Worm (Caenorhabditis elegans) whole organism, L1 larva: ENCODE data around the gene Y22D7AL.4.

ENCODE experiments used
- C16A3.4 ChIP-seq: fragments of 150-350 bp; optimal IDR thresholded peaks from 2 replicates; lab custom pipeline; 2014; ENCODE audit warnings: missing biosample characterization, missing genetic modification characterization
- F16B12.6 ChIP-seq: fragments of 150-350 bp; optimal IDR thresholded peaks from 2 replicates; lab custom pipeline; 2014; ENCODE audit warnings: missing biosample characterization, missing genetic modification characterization
- Y116A8C.19 ChIP-seq: sonication (generic microtip); optimal IDR thresholded peaks from 2 replicates; lab custom pipeline; 2016; ENCODE audit warnings: missing compliant biosample characterization, missing genetic modification characterization, borderline replicate concordance
- alr-1 ChIP-seq: fragments of 200-800 bp; sonication (Bioruptor generic); optimal IDR thresholded peaks from 2 replicates; lab custom pipeline; 2018; ENCODE audit warnings: borderline replicate concordance, mild to moderate bottlenecking, missing genetic modification characterization, missing compliant biosample characterization
- ama-1 ChIP-seq: fragments of 150-350 bp; optimal IDR thresholded peaks from 2 replicates; lab custom pipeline; 2014
- blmp-1 ChIP-seq: fragments of 150-350 bp; optimal IDR thresholded peaks from 2 replicates; lab custom pipeline; 2014; ENCODE audit warnings: missing biosample characterization, missing genetic modification characterization
- ceh-8 ChIP-seq: fragments of 200-800 bp; sonication (Bioruptor generic); optimal IDR thresholded peaks from 2 replicates; lab custom pipeline; 2018; ENCODE audit warnings: mild to moderate bottlenecking, missing genetic modification characterization, moderate library complexity, missing compliant biosample characterization
- ceh-82 ChIP-seq, 3 experiments: fragments of 150-350 bp in 1 of 3; sonication (generic microtip) in 2 of 3; optimal IDR thresholded peaks; 2 replicates each; lab custom pipeline; 2014 to 2017; ENCODE audit warnings: missing biosample characterization in 3 of 3, missing genetic modification characterization in 3 of 3
- dpl-1 ChIP-seq, 3 experiments: fragments of 150-350 bp in 2 of 3; sonication (generic microtip) in 1 of 3; optimal IDR thresholded peaks; 2 replicates each; lab custom pipeline; 2014 to 2017; ENCODE audit warnings: missing biosample characterization in 3 of 3, missing genetic modification characterization in 3 of 3, missing genetic modification reagents in 3 of 3
- dsc-1 ChIP-seq: sonication (generic microtip); optimal IDR thresholded peaks from 2 replicates; lab custom pipeline; 2016; ENCODE audit warnings: mild to moderate bottlenecking, missing genetic modification characterization, missing compliant biosample characterization
- efl-1 ChIP-seq, 4 experiments: fragments of 150-350 bp; optimal IDR thresholded peaks in 3 of 4; peaks in 1 of 4; 1 replicate in 1 of 4; 2 replicates in 3 of 4; lab custom pipeline; 2014; ENCODE audit warnings: missing biosample characterization in 2 of 4, missing genetic modification characterization in 2 of 4, missing genetic modification reagents in 2 of 4
- egl-27 ChIP-seq, 2 experiments: fragments of 150-350 bp in 1 of 2; sonication (generic microtip); optimal IDR thresholded peaks; 3 replicates each; lab custom pipeline; 2017 to 2018; ENCODE audit warnings: missing biosample characterization in 2 of 2, missing genetic modification characterization in 2 of 2, missing genetic modification reagents in 2 of 2
- elt-2 ChIP-seq: sonication (generic microtip); optimal IDR thresholded peaks from 2 replicates; lab custom pipeline; 2016; ENCODE audit warnings: missing genetic modification characterization, mild to moderate bottlenecking, inconsistent platforms, missing compliant biosample characterization, missing genetic modification reagents
- elt-3 ChIP-seq, 6 experiments: fragments of 150-350 bp in 1 of 6; sonication (generic microtip); optimal IDR thresholded peaks; 2 replicates each; lab custom pipeline; 2017 to 2018; ENCODE audit warnings: missing biosample characterization in 6 of 6, missing genetic modification characterization in 6 of 6, inconsistent platforms in 1 of 6
- fkh-10 ChIP-seq: sonication (generic microtip); optimal IDR thresholded peaks from 2 replicates; lab custom pipeline; 2017; ENCODE audit warnings: missing biosample characterization, missing genetic modification reagents, missing genetic modification characterization
- grh-1 ChIP-seq: fragments of 200-800 bp; sonication (Bioruptor generic); IDR thresholded peaks from 2 replicates; pipeline ENCODE4 v1.3.6; 2022; ENCODE audit warnings: missing genetic modification reagents, missing genetic modification characterization, missing compliant biosample characterization
- irx-1 ChIP-seq: sonication (generic microtip); optimal IDR thresholded peaks from 2 replicates; lab custom pipeline; 2016; ENCODE audit warnings: missing genetic modification characterization, missing compliant biosample characterization
- isw-1 ChIP-seq: fragments of 200-800 bp; sonication (Bioruptor generic); IDR thresholded peaks from 2 replicates; pipeline ENCODE4 v1.3.6; 2022; ENCODE audit warnings: missing genetic modification characterization, missing compliant biosample characterization
- lin-13 ChIP-seq: fragments of 150-350 bp; optimal IDR thresholded peaks from 2 replicates; lab custom pipeline; 2014; ENCODE audit warnings: missing biosample characterization, missing genetic modification reagents, missing genetic modification characterization
- lin-14 ChIP-seq: fragments of 200-800 bp; sonication (Bioruptor generic); optimal IDR thresholded peaks from 2 replicates; lab custom pipeline; 2018; ENCODE audit warnings: mild to moderate bottlenecking, missing genetic modification characterization, moderate library complexity, missing compliant biosample characterization
- lin-35 ChIP-seq, 2 experiments: fragments of 150-350 bp; optimal IDR thresholded peaks; 2 replicates each; lab custom pipeline; 2014; ENCODE audit warnings: missing biosample characterization in 2 of 2, missing genetic modification characterization in 2 of 2, missing genetic modification reagents in 2 of 2
- lin-39 ChIP-seq: fragments of 150-350 bp; optimal IDR thresholded peaks from 2 replicates; lab custom pipeline; 2014; ENCODE audit warnings: missing biosample characterization, missing genetic modification reagents, missing genetic modification characterization
- lir-3 ChIP-seq: sonication (generic microtip); optimal IDR thresholded peaks from 2 replicates; lab custom pipeline; 2016; ENCODE audit warnings: mild to moderate bottlenecking, missing genetic modification characterization, moderate library complexity, missing compliant biosample characterization; ENCODE audit not compliant: poor library complexity
- lsy-2 ChIP-seq, 2 experiments: fragments of 150-350 bp; optimal IDR thresholded peaks; 2 replicates each; lab custom pipeline; 2014; ENCODE audit warnings: missing biosample characterization in 2 of 2, missing genetic modification characterization in 2 of 2
- mab-9 ChIP-seq: fragments of 200-800 bp; sonication (Bioruptor generic); IDR thresholded peaks from 2 replicates; pipeline ENCODE4 v1.3.6; 2022; ENCODE audit warnings: missing genetic modification reagents, missing genetic modification characterization, missing compliant biosample characterization
- mef-2 ChIP-seq: fragments of 150-350 bp; optimal IDR thresholded peaks from 2 replicates; lab custom pipeline; 2014; ENCODE audit warnings: missing biosample characterization, missing genetic modification characterization
- mep-1 ChIP-seq: fragments of 150-350 bp; optimal IDR thresholded peaks from 2 replicates; lab custom pipeline; 2014; ENCODE audit warnings: missing biosample characterization, missing genetic modification characterization
- nhr-19 ChIP-seq: fragments of 200-800 bp; sonication (Bioruptor generic); conservative IDR thresholded peaks from 2 replicates; pipeline ENCODE4 v1.3.6; 2022; ENCODE audit warnings: missing genetic modification characterization, missing compliant biosample characterization
- nhr-20 ChIP-seq: sonication (generic microtip); optimal IDR thresholded peaks from 2 replicates; lab custom pipeline; 2016; ENCODE audit warnings: mild to moderate bottlenecking, missing genetic modification characterization, missing compliant biosample characterization
- nhr-237 ChIP-seq: fragments of 150-350 bp; optimal IDR thresholded peaks from 2 replicates; lab custom pipeline; 2014; ENCODE audit warnings: missing biosample characterization, missing genetic modification characterization
- nhr-71 ChIP-seq: sonication (generic microtip); optimal IDR thresholded peaks from 2 replicates; lab custom pipeline; 2016; ENCODE audit warnings: mild to moderate bottlenecking, missing genetic modification characterization, moderate library complexity, missing compliant biosample characterization
- nhr-85 ChIP-seq: sonication (generic microtip); peaks from one replicate; lab custom pipeline; 2016; ENCODE audit warnings: missing genetic modification characterization, inconsistent platforms, missing compliant biosample characterization
- nhr-90 ChIP-seq: sonication (generic microtip); optimal IDR thresholded peaks from 2 replicates; lab custom pipeline; 2016; ENCODE audit warnings: mild to moderate bottlenecking, missing genetic modification characterization, missing compliant biosample characterization; ENCODE audit not compliant: poor library complexity
- pax-3 ChIP-seq: fragments of 200-800 bp; sonication (Bioruptor generic); optimal IDR thresholded peaks from 2 replicates; lab custom pipeline; 2018; ENCODE audit warnings: mild to moderate bottlenecking, missing genetic modification characterization, moderate library complexity, missing compliant biosample characterization
- pqm-1 ChIP-seq: sonication (generic microtip); optimal IDR thresholded peaks from 3 replicates; lab custom pipeline; 2017; ENCODE audit warnings: missing biosample characterization, missing genetic modification characterization
- rnt-1 ChIP-seq: sonication (generic microtip); optimal IDR thresholded peaks from 2 replicates; lab custom pipeline; 2016; ENCODE audit warnings: mild to moderate bottlenecking, missing genetic modification characterization, moderate library complexity, missing compliant biosample characterization
- snu-23 ChIP-seq: sonication (generic microtip); optimal IDR thresholded peaks from 2 replicates; lab custom pipeline; 2016; ENCODE audit warnings: missing genetic modification characterization, missing compliant biosample characterization
- unc-30 ChIP-seq: sonication (generic microtip); optimal IDR thresholded peaks from 2 replicates; lab custom pipeline; 2017; ENCODE audit warnings: missing biosample characterization, missing genetic modification characterization
- unc-86 ChIP-seq: sonication (generic microtip); optimal IDR thresholded peaks from 2 replicates; lab custom pipeline; 2016; ENCODE audit warnings: missing genetic modification characterization, missing compliant biosample characterization
- ztf-11 ChIP-seq, 2 experiments: sonication (generic microtip); optimal IDR thresholded peaks; 2 replicates each; lab custom pipeline; 2016 to 2017; ENCODE audit warnings: missing genetic modification characterization in 2 of 2, missing biosample characterization in 1 of 2, missing compliant biosample characterization in 1 of 2
- ztf-4 ChIP-seq: fragments of 150-350 bp; optimal IDR thresholded peaks from 2 replicates; lab custom pipeline; 2014; ENCODE audit warnings: missing biosample characterization, missing genetic modification characterization

The Y22D7AL.4 gene

DNA sequence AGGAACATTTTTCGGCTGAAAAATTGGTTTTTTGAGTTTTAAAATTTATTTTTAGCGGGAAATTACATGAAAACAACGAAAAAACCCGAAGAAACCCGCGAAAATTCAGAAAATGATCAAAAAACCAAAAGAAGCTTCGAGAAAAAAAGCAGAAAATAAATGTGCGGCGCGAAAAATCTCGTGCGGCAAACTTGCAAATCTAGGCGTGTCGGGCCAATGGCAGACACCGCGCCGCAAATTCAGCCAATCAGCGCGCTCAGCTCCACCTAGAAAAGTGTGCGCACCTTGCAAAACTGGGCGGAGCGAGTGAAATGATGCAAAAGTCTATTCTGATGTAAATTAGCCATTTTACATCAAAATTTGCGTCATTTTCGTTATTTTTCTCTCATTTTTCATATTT, 7.5 kb upstream of the Y22D7AL.4 start, which contains the start of gene Y22D7AL.10 (continued):
- TF ChIP-seq fkh-10 (GFP tag; lab: Kevin White, UChicago) (peak; percentile 97), pqm-1 (tag; lab: Kevin White, UChicago) (no peak), mab-9 (GFP tag; lab: Robert Waterston, UW) (peak; percentile 99), grh-1 (GFP tag; lab: Robert Waterston, UW) (peak; percentile 99), unc-30 (tag; lab: Kevin White, UChicago) (peak; percentile 88), lin-39 (tag; lab: Kevin White, UChicago) (peak; percentile 99), lin-13 (GFP tag; lab: Kevin White, UChicago) (peak; percentile 99), nhr-85 (tag; lab: Kevin White, UChicago) (peak; percentile 99), mep-1 (tag; lab: Kevin White, UChicago) (peak; percentile 93), dpl-1 (GFP tag; optimal IDR thresholded peaks at IDR 0.05; lab: Kevin White, UChicago) (peak; percentile 90 to 93 (median 91)), mef-2 (tag; lab: Kevin White, UChicago) (peak; percentile 85), efl-1 (optimal IDR thresholded peaks at IDR 0.05; lab: Kevin White, UChicago) (peak; percentile 95), efl-1 (GFP tag; optimal IDR thresholded peaks at IDR 0.05 in 1 of 2; lab: Kevin White, UChicago) (peak; percentile 86 to 99), ztf-11 (tag; optimal IDR thresholded peaks at IDR 0.05; lab: Kevin White, UChicago) (peak; percentile 99 to 100), isw-1 (peak; percentile 100)

ce11 chrIII:1619442-1619841, 7.0 kb upstream of the Y22D7AL.4 start, which contains the start of gene hsp-60:
hsp-60 (plus strand) TSS chrIII:1619742.
- no peak for TF ChIP-seq dsc-1 (tag; lab: Kevin White, UChicago)
- TF ChIP-seq lir-3 (tag; lab: Kevin White, UChicago) = no peak
- TF ChIP-seq mep-1 (tag; lab: Kevin White, UChicago) = no peak
- no peak for TF ChIP-seq pax-3 (tag; lab: Kevin White, UChicago)
- no peak for TF ChIP-seq C16A3.4
- TF ChIP-seq unc-86 (tag; lab: Kevin White, UChicago) = no peak
- no peak for TF ChIP-seq dpl-1 (GFP tag; optimal IDR thresholded peaks at IDR 0.05; lab: Kevin White, UChicago)
- no peak for TF ChIP-seq ceh-8 (GFP tag; lab: Kevin White, UChicago)
- TF ChIP-seq mab-9 (GFP tag; lab: Robert Waterston, UW) = no peak
- no peak for TF ChIP-seq alr-1
- TF ChIP-seq unc-30 (tag; lab: Kevin White, UChicago) = no peak
- TF ChIP-seq Y116A8C.19 (tag; lab: Kevin White, UChicago) = no peak
- TF ChIP-seq lin-13 (GFP tag; lab: Kevin White, UChicago) = no peak

ce11 chrIII:1619890-1620289, 6.5 kb upstream of the Y22D7AL.4 start:
- no peak for TF ChIP-seq ztf-4
- no peak for TF ChIP-seq unc-30 (tag; lab: Kevin White, UChicago)
- TF ChIP-seq nhr-90 (tag; lab: Kevin White, UChicago) = no peak
- no peak for TF ChIP-seq nhr-85 (tag; lab: Kevin White, UChicago)
- no peak for TF ChIP-seq F16B12.6 (tag; lab: Kevin White, UChicago)
- TF ChIP-seq lin-35 (GFP tag; optimal IDR thresholded peaks at IDR 0.05; lab: Kevin White, UChicago) = no peak
- TF ChIP-seq ceh-8 (GFP tag; lab: Kevin White, UChicago) = no peak
- no peak for TF ChIP-seq lir-3 (tag; lab: Kevin White, UChicago)
- TF ChIP-seq ceh-82 (tag; optimal IDR thresholded peaks at IDR 0.05; lab: Kevin White, UChicago) = no peak
- TF ChIP-seq nhr-237 (tag; lab: Kevin White, UChicago) = no peak

DNA sequence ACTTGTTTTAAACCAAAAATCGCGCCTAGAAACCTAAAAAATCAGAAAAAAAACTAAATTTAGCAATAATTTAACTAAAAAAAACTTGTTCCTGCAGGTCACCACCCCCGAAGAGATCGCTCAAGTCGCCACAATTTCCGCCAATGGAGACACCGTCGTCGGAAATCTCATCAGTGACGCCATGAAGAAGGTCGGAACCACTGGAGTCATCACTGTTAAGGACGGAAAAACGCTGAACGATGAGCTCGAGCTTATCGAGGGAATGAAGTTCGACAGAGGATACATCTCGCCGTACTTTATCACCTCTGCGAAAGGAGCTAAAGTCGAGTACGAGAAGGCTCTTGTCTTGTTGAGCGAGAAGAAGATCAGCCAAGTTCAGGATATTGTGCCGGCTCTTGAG, 5.1 kb upstream of the Y22D7AL.4 start:
- TF ChIP-seq elt-2 (no peak), efl-1 (optimal IDR thresholded peaks at IDR 0.05; lab: Kevin White, UChicago) (no peak), efl-1 (GFP tag; optimal IDR thresholded peaks at IDR 0.05 in 1 of 2; lab: Kevin White, UChicago) (peak in 1 of 2 experiments; percentile 0), rnt-1 (tag; lab: Kevin White, UChicago) (no peak), nhr-71 (no peak)

DNA sequence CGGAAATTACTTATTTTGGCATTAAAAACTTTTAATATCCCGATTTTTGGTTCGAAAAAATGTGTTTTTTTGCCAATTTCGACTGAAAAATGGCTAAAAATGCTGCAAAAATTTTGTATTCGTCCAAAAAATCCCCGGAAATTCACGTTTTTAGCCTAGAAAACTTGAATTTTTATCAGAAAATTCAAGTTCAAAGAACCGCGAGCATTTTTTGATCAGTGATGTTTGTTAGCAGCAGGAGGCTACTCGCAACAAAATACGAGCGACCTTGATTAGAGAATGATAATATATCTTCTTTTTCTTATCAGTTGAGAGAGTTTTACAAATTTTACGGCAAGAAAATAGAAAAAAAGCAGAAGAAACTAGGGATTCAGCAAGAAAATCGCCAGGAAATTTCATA, 4.1 kb upstream of the Y22D7AL.4 start:
- TF ChIP-seq lsy-2 (tag; optimal IDR thresholded peaks at IDR 0.05; lab: Kevin White, UChicago) (peak in 1 of 2 experiments; percentile 7), nhr-90 (tag; lab: Kevin White, UChicago) (peak; percentile 43), elt-3 (tag; optimal IDR thresholded peaks at IDR 0.05; lab: Kevin White, UChicago) (peak in 3 of 6 experiments; percentile 12 to 67 (median 62)), efl-1 (optimal IDR thresholded peaks at IDR 0.05; lab: Kevin White, UChicago) (no peak), efl-1 (GFP tag; optimal IDR thresholded peaks at IDR 0.05 in 1 of 2; lab: Kevin White, UChicago) (peak in 1 of 2 experiments; percentile 15), egl-27 (tag; optimal IDR thresholded peaks at IDR 0.05; lab: Kevin White, UChicago) (no peak), nhr-20 (tag; lab: Kevin White, UChicago) (peak; percentile 46), nhr-71 (peak; percentile 79), snu-23 (peak; percentile 58), lin-14 (peak; percentile 7), blmp-1 (peak; percentile 25), nhr-19 (GFP tag; lab: Robert Waterston, UW) (peak; percentile 42), irx-1 (tag; lab: Kevin White, UChicago) (no peak), mep-1 (tag; lab: Kevin White, UChicago) (peak; percentile 17), elt-2 (peak; percentile 42), grh-1 (GFP tag; lab: Robert Waterston, UW) (no peak), ama-1 (lab: Kevin White, UChicago) (peak; percentile 29), ceh-8 (GFP tag; lab: Kevin White, UChicago) (no peak)
